Worm (Caenorhabditis elegans): Measurements from ENCODE around the gene lias-1.

ce11 chrIII:3519505-3519904 is 14.6 kb upstream of the lias-1 start, which contains the start of gene hmit-1.3:
- no peak for TF ChIP-seq W03F9.2 (tag; optimal IDR thresholded peaks at IDR 0.05)
- no peak for TF ChIP-seq dao-5 (tag; optimal IDR thresholded peaks at IDR 0.05)

All from whole organism, L4/young adult.